Worm (Caenorhabditis elegans) whole organism, late embryonic: Measurements from ENCODE around the gene sto-1.

ENCODE experiments used
- C08G9.2 ChIP-seq: sonication (generic microtip); optimal IDR thresholded peaks from 2 replicates; lab custom pipeline; 2016; ENCODE audit warnings: mild to moderate bottlenecking, missing genetic modification characterization, moderate library complexity, missing compliant biosample characterization
- F13H6.1 ChIP-seq: sonication (generic microtip); optimal IDR thresholded peaks from 2 replicates; lab custom pipeline; 2016; ENCODE audit warnings: missing genetic modification characterization, missing compliant biosample characterization
- K02D7.2 ChIP-seq: sonication (generic microtip); optimal IDR thresholded peaks from 2 replicates; lab custom pipeline; 2017; ENCODE audit warnings: mild to moderate bottlenecking, missing genetic modification characterization, missing compliant biosample characterization
- T23F11.4 ChIP-seq: fragments of 200-800 bp; sonication (Bioruptor generic); optimal IDR thresholded peaks from 2 replicates; lab custom pipeline; 2018; ENCODE audit warnings: mild to moderate bottlenecking, missing genetic modification characterization, missing compliant biosample characterization
- Y22D7AL.16 ChIP-seq: sonication (generic microtip); optimal IDR thresholded peaks from 2 replicates; lab custom pipeline; 2016; ENCODE audit warnings: missing genetic modification characterization, missing compliant biosample characterization
- ahr-1 ChIP-seq: sonication (generic microtip); optimal IDR thresholded peaks from 2 replicates; lab custom pipeline; 2016; ENCODE audit warnings: missing genetic modification characterization, missing compliant biosample characterization
- ceh-18 ChIP-seq: sonication (generic microtip); optimal IDR thresholded peaks from 2 replicates; lab custom pipeline; 2016; ENCODE audit warnings: missing genetic modification characterization, missing compliant biosample characterization
- ceh-30 ChIP-seq: fragments of 150-350 bp; optimal IDR thresholded peaks from 2 replicates; lab custom pipeline; 2014; ENCODE audit warnings: missing biosample characterization, missing genetic modification characterization
- ceh-31 ChIP-seq: sonication (generic microtip); optimal IDR thresholded peaks from 2 replicates; lab custom pipeline; 2016; ENCODE audit warnings: missing genetic modification characterization, missing compliant biosample characterization
- ceh-34 ChIP-seq: sonication (generic microtip); optimal IDR thresholded peaks from 2 replicates; lab custom pipeline; 2016; ENCODE audit warnings: mild to moderate bottlenecking, missing genetic modification characterization, missing compliant biosample characterization
- ceh-45 ChIP-seq: fragments of 200-800 bp; sonication (Bioruptor generic); IDR thresholded peaks from 2 replicates; pipeline ENCODE4 v1.3.6; 2022; ENCODE audit warnings: missing genetic modification reagents, missing genetic modification characterization, missing compliant biosample characterization
- ceh-6 ChIP-seq: fragments of 200-800 bp; sonication (Bioruptor generic); optimal IDR thresholded peaks from 2 replicates; lab custom pipeline; 2018; ENCODE audit warnings: mild to moderate bottlenecking, missing genetic modification characterization, missing compliant biosample characterization
- ceh-9 ChIP-seq: sonication (generic microtip); optimal IDR thresholded peaks from 2 replicates; lab custom pipeline; 2016; ENCODE audit warnings: mild to moderate bottlenecking, missing genetic modification characterization, inconsistent platforms, missing compliant biosample characterization
- che-1 ChIP-seq: sonication (generic microtip); optimal IDR thresholded peaks from 2 replicates; lab custom pipeline; 2016; ENCODE audit warnings: mild to moderate bottlenecking, missing genetic modification characterization, missing compliant biosample characterization
- elt-4 ChIP-seq: sonication (generic microtip); optimal IDR thresholded peaks from 2 replicates; lab custom pipeline; 2016; ENCODE audit warnings: missing genetic modification characterization, missing compliant biosample characterization
- fax-1 ChIP-seq: sonication (generic microtip); optimal IDR thresholded peaks from 2 replicates; lab custom pipeline; 2016; ENCODE audit warnings: missing genotype, missing genetic modification characterization, missing compliant biosample characterization
- fkh-10 ChIP-seq: fragments of 150-350 bp; optimal IDR thresholded peaks from 2 replicates; lab custom pipeline; 2014; ENCODE audit warnings: missing biosample characterization, missing genetic modification reagents, missing genetic modification characterization
- fkh-6 ChIP-seq: sonication (generic microtip); optimal IDR thresholded peaks from 2 replicates; lab custom pipeline; 2016; ENCODE audit warnings: missing genetic modification characterization, missing compliant biosample characterization
- hlh-13 ChIP-seq: fragments of 200-800 bp; sonication (Bioruptor generic); optimal IDR thresholded peaks from 2 replicates; lab custom pipeline; 2018; ENCODE audit warnings: mild to moderate bottlenecking, missing genetic modification characterization, missing compliant biosample characterization
- hlh-15 ChIP-seq: sonication (generic microtip); optimal IDR thresholded peaks from 2 replicates; lab custom pipeline; 2016; ENCODE audit warnings: missing genetic modification characterization, missing compliant biosample characterization
- hlh-6 ChIP-seq: sonication (generic microtip); optimal IDR thresholded peaks from 2 replicates; lab custom pipeline; 2016; ENCODE audit warnings: missing genotype, missing genetic modification characterization, missing compliant biosample characterization
- lim-6 ChIP-seq: sonication (generic microtip); optimal IDR thresholded peaks from 2 replicates; lab custom pipeline; 2016; ENCODE audit warnings: missing genetic modification characterization, missing compliant biosample characterization
- mec-3 ChIP-seq: sonication (generic microtip); optimal IDR thresholded peaks from 2 replicates; lab custom pipeline; 2016; ENCODE audit warnings: borderline replicate concordance, missing genetic modification characterization, missing compliant biosample characterization
- nfya-1 ChIP-seq: sonication (generic microtip); optimal IDR thresholded peaks from 2 replicates; lab custom pipeline; 2017; ENCODE audit warnings: missing genetic modification characterization, mild to moderate bottlenecking, missing compliant biosample characterization, antibody characterized with exemption, moderate library complexity
- nhr-232 ChIP-seq: sonication (generic microtip); optimal IDR thresholded peaks from 2 replicates; lab custom pipeline; 2016; ENCODE audit warnings: missing genetic modification characterization, missing compliant biosample characterization
- pag-3 ChIP-seq: sonication (generic microtip); optimal IDR thresholded peaks from 2 replicates; lab custom pipeline; 2016; ENCODE audit warnings: missing compliant biosample characterization, missing genetic modification characterization, borderline replicate concordance
- pax-1 ChIP-seq: fragments of 150-350 bp; optimal IDR thresholded peaks from 2 replicates; lab custom pipeline; 2014; ENCODE audit warnings: missing biosample characterization, missing genetic modification characterization
- pqm-1 ChIP-seq: sonication (generic microtip); optimal IDR thresholded peaks from 2 replicates; lab custom pipeline; 2016; ENCODE audit warnings: missing genetic modification characterization, missing compliant biosample characterization
- ref-2 ChIP-seq: sonication (generic microtip); optimal IDR thresholded peaks from 2 replicates; lab custom pipeline; 2016; ENCODE audit warnings: missing genetic modification characterization, missing compliant biosample characterization
- rnt-1 ChIP-seq: sonication (generic microtip); optimal IDR thresholded peaks from 2 replicates; lab custom pipeline; 2016; ENCODE audit warnings: missing genetic modification characterization, missing compliant biosample characterization
- sdc-2 ChIP-seq: sonication (generic microtip); optimal IDR thresholded peaks from 2 replicates; lab custom pipeline; 2016; ENCODE audit warnings: missing genotype, missing genetic modification characterization, missing compliant biosample characterization
- sox-2 ChIP-seq: fragments of 200-800 bp; sonication (Bioruptor generic); IDR thresholded peaks from 2 replicates; pipeline ENCODE4 v1.3.6; 2022; ENCODE audit warnings: missing genetic modification reagents, missing genetic modification characterization, missing compliant biosample characterization
- sox-4 ChIP-seq: sonication (generic microtip); optimal IDR thresholded peaks from 2 replicates; lab custom pipeline; 2017; ENCODE audit warnings: mild to moderate bottlenecking, missing genetic modification characterization, inconsistent platforms, missing compliant biosample characterization
- syd-9 ChIP-seq: sonication (generic microtip); optimal IDR thresholded peaks from 2 replicates; lab custom pipeline; 2016; ENCODE audit warnings: mild to moderate bottlenecking, missing genetic modification characterization, moderate library complexity, missing compliant biosample characterization
- tbx-2 ChIP-seq: sonication (generic microtip); optimal IDR thresholded peaks from 2 replicates; lab custom pipeline; 2016; ENCODE audit warnings: missing genetic modification characterization, missing compliant biosample characterization
- ttx-3 ChIP-seq: sonication (generic microtip); optimal IDR thresholded peaks from 2 replicates; lab custom pipeline; 2016; ENCODE audit warnings: missing genetic modification reagents, missing genetic modification characterization, missing compliant biosample characterization
- unc-42 ChIP-seq: sonication (generic microtip); optimal IDR thresholded peaks from 2 replicates; lab custom pipeline; 2016; ENCODE audit warnings: missing genotype, missing genetic modification characterization, missing compliant biosample characterization
- unc-55 ChIP-seq: sonication (generic microtip); optimal IDR thresholded peaks from 2 replicates; lab custom pipeline; 2017; ENCODE audit warnings: missing biosample characterization, missing genetic modification reagents, missing genetic modification characterization

sto-1 gene

ce11 chrX:7562625-7563024 lies at the start of gene sto-1:
Gene sto-1 (plus strand): TSS chrX:7562824.
- peak; percentile 4 for TF ChIP-seq ceh-31 (tag; lab: Kevin White, UChicago)
- peak; percentile 5 for TF ChIP-seq nhr-232 (tag; lab: Kevin White, UChicago)
- no peak for TF ChIP-seq T23F11.4 (GFP tag; lab: Kevin White, UChicago)
- TF ChIP-seq C08G9.2 (tag; lab: Kevin White, UChicago): peak; percentile 46
- TF ChIP-seq hlh-6 (tag; lab: Kevin White, UChicago): peak; percentile 59
- TF ChIP-seq ceh-9: no peak
- no peak for TF ChIP-seq pag-3 (tag; lab: Kevin White, UChicago)
- TF ChIP-seq elt-4 (tag; lab: Kevin White, UChicago): no peak
- TF ChIP-seq ref-2 (tag; lab: Kevin White, UChicago): peak; percentile 38
- TF ChIP-seq ceh-45 (GFP tag; lab: Robert Waterston, UW): no peak
- TF ChIP-seq Y22D7AL.16 (tag; lab: Kevin White, UChicago): no peak
- TF ChIP-seq tbx-2 (tag; lab: Kevin White, UChicago): peak; percentile 12
- peak; percentile 37 for TF ChIP-seq fkh-6 (tag; lab: Kevin White, UChicago)
- TF ChIP-seq ahr-1: no peak
- no peak for TF ChIP-seq ttx-3 (tag; lab: Kevin White, UChicago)

ce11 chrX:7519569-7519968 lies 43.1 kb upstream of the sto-1 start, which contains the start of gene chts-1:
Gene chts-1 (minus strand): TSS chrX:7519669.
- no peak for TF ChIP-seq F13H6.1
- TF ChIP-seq hlh-15 (tag; lab: Kevin White, UChicago): no peak
- TF ChIP-seq fax-1 (tag; lab: Kevin White, UChicago): no peak
- no peak for TF ChIP-seq ceh-30
- TF ChIP-seq ceh-9: no peak
- no peak for TF ChIP-seq ref-2 (tag; lab: Kevin White, UChicago)
- TF ChIP-seq nhr-232 (tag; lab: Kevin White, UChicago): no peak
- TF ChIP-seq sox-4 (tag; lab: Kevin White, UChicago): no peak
- TF ChIP-seq pag-3 (tag; lab: Kevin White, UChicago): no peak
- no peak for TF ChIP-seq pax-1 (tag; lab: Kevin White, UChicago)
- TF ChIP-seq ceh-6 (GFP tag; lab: Kevin White, UChicago): no peak
- no peak for TF ChIP-seq fkh-10 (GFP tag; lab: Kevin White, UChicago)

- peak; percentile 4 for TF ChIP-seq tbx-2 (tag; lab: Kevin White, UChicago)
- TF ChIP-seq hlh-13: no peak
- TF ChIP-seq ceh-34 (tag; lab: Kevin White, UChicago): no peak
- TF ChIP-seq lim-6 (tag; lab: Kevin White, UChicago): no peak
- no peak for TF ChIP-seq ceh-18
- TF ChIP-seq hlh-15 (tag; lab: Kevin White, UChicago): no peak
- TF ChIP-seq sox-2 (GFP tag; lab: Robert Waterston, UW): no peak
- TF ChIP-seq unc-55 (GFP tag; lab: Kevin White, UChicago): peak; percentile 9
- no peak for TF ChIP-seq che-1 (tag; lab: Kevin White, UChicago)
- no peak for TF ChIP-seq fkh-6 (tag; lab: Kevin White, UChicago)
These were observed 40.0 kb upstream of the sto-1 start for ce11 chrX:7522595-7522994.

- TF ChIP-seq ceh-18 (peak; percentile 80), nfya-1 (tag; lab: Kevin White, UChicago) (peak; percentile 8), tbx-2 (tag; lab: Kevin White, UChicago) (peak; percentile 4), K02D7.2 (no peak), sox-4 (tag; lab: Kevin White, UChicago) (no peak), unc-55 (GFP tag; lab: Kevin White, UChicago) (peak; percentile 22), rnt-1 (peak; percentile 68), ceh-34 (tag; lab: Kevin White, UChicago) (peak; percentile 34), mec-3 (no peak)
These were observed 38.8 kb upstream of the sto-1 start for ce11 chrX:7523799-7524198.

ce11 chrX:7525271-7525670 lies 37.4 kb upstream of the sto-1 start, which contains the start of gene F46C8.3:
Gene F46C8.3 (plus strand): TSS chrX:7525571.
- TF ChIP-seq ttx-3 (tag; lab: Kevin White, UChicago) (no peak), ceh-18 (no peak), syd-9 (tag; lab: Kevin White, UChicago) (no peak), unc-42 (tag; lab: Kevin White, UChicago) (no peak), sdc-2 (tag; lab: Kevin White, UChicago) (no peak), pqm-1 (no peak)
